In the genomic region with DNA sequence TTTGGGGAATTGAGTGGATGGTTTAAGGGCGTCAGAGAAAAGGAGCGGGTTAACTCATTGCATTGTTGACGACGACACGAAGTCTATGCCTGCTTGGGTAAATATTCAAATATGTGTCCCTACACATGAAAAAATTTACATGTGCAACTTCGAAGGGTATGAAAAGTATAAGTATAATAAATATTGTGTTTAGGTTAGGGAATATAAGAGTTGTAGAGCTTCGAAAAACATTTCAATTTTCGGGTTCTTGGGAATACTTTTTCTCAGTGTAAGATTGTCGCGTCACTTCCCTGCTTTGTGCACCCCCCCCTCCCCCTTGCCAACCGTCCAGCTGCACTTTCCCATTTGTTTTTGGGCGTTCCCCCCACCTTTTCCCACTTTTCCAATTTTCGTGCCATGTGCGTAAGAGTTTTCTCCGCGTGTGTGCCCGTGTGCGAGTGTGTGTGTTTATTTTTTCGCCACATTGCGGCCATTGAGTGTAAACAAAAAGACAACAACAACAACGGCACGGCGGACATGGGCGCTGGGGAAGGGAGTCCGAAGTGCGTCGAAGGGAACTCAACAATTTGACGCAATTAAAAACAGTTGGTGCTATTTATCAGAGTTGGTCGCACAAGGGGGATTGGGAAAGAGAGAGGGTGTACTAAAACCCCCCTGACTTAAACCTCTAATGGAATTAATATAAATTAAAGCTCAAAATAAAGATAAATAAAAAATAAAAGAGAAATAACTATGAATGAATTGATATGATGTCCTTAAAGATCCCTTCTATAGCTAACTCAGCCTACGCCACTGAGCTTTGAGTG, we compare ENCODE assay signal across 3 fruit fly cellular contexts.
A peak's percentile ranks its signal among the peaks of the same experiment; 100 is the strongest.
TF ChIP-seq lines count a peak whose summit lies in the region.

No protein-coding gene starts in this region.

TF ChIP-seq in whole organism, embryonic, 481 proteins besides CTCF, POLR2A, EP300 and RAD21 (continued from another document and continues in another):
- TF ChIP-seq CG12299 (tag; optimal IDR thresholded peaks at IDR 0.05; lab: Kevin White, UChicago) (no peak), HmgD (GFP tag; optimal IDR thresholded peaks at IDR 0.05; lab: Kevin White, UChicago) (no peak), Atf-2 (GFP tag; optimal IDR thresholded peaks at IDR 0.05; lab: Kevin White, UChicago) (no peak), CG34422 (GFP tag; IDR thresholded peaks at IDR 0.05; lab: Robert Waterston, UW) (peak; percentile 38; the same call in 1 of the 3 replicates), ac (GFP tag; optimal IDR thresholded peaks at IDR 0.05; lab: Kevin White, UChicago) (no peak), CrebB (tag; optimal IDR thresholded peaks at IDR 0.05; lab: Kevin White, UChicago) (no peak), stc (GFP tag; IDR thresholded peaks at IDR 0.05; lab: Robert Waterston, UW) (no peak), croc (GFP tag; conservative IDR thresholded peaks at IDR 0.05; lab: Robert Waterston, UW) (peak; percentile 49; the same call in 2 of the 3 replicates), CG2712 (tag; optimal IDR thresholded peaks at IDR 0.05; lab: Kevin White, UChicago) (peak; percentile 72), slou (GFP tag; optimal IDR thresholded peaks at IDR 0.05; lab: Kevin White, UChicago) (peak; percentile 7), CG3726 (GFP tag; IDR thresholded peaks at IDR 0.05; lab: Robert Waterston, UW) (0 out of 3 replicates have a peak, but pooled peaks have one; percentile 26), Gsc (GFP tag; IDR thresholded peaks at IDR 0.05; lab: Robert Waterston, UW) (0 out of 2 replicates have a peak, but pooled peaks have one; percentile 31), scrt (GFP tag; optimal IDR thresholded peaks at IDR 0.05; lab: Kevin White, UChicago) (peak; percentile 49), NC2α (GFP tag; optimal IDR thresholded peaks at IDR 0.05; lab: Kevin White, UChicago) (no peak), ab (GFP tag; optimal IDR thresholded peaks at IDR 0.05; lab: Kevin White, UChicago) (no peak), tin (GFP tag; optimal IDR thresholded peaks at IDR 0.05; lab: Kevin White, UChicago) (peak; percentile 36), CG16815 (GFP tag; optimal IDR thresholded peaks at IDR 0.05; lab: Kevin White, UChicago) (peak; percentile 17), slp2 (GFP tag; optimal IDR thresholded peaks at IDR 0.05; lab: Kevin White, UChicago) (no peak), CG17829 (tag; optimal IDR thresholded peaks at IDR 0.05; lab: Kevin White, UChicago) (peak; percentile 64), h (optimal IDR thresholded peaks at IDR 0.05; lab: Kevin White, UChicago) (no peak), CG10209 (GFP tag; optimal IDR thresholded peaks at IDR 0.05; lab: Kevin White, UChicago) (peak; percentile 53), Camta (GFP tag; optimal IDR thresholded peaks at IDR 0.05; lab: Kevin White, UChicago) (no peak), dmrt99B (tag; optimal IDR thresholded peaks at IDR 0.05; lab: Kevin White, UChicago) (peak; percentile 58), Med (GFP tag; lab: Kevin White, UChicago) (peak; percentile 59), peb (GFP tag; IDR thresholded peaks at IDR 0.05; lab: Robert Waterston, UW) (no peak), CG32767 (GFP tag; IDR thresholded peaks at IDR 0.05; lab: Robert Waterston, UW) (no peak), CG12391 (tag; optimal IDR thresholded peaks at IDR 0.05; lab: Kevin White, UChicago) (peak; percentile 43), tup (GFP tag; optimal IDR thresholded peaks at IDR 0.05; lab: Kevin White, UChicago) (no peak), CG9797 (GFP tag; optimal IDR thresholded peaks at IDR 0.05; lab: Kevin White, UChicago) (no peak), CG11398 (GFP tag; optimal IDR thresholded peaks at IDR 0.05; lab: Kevin White, UChicago) (no peak), Blimp-1 (GFP tag; optimal IDR thresholded peaks at IDR 0.05; lab: Kevin White, UChicago) (peak; percentile 18), run (tag; optimal IDR thresholded peaks at IDR 0.05; lab: Kevin White, UChicago) (peak; percentile 15), br (optimal IDR thresholded peaks at IDR 0.05; lab: Kevin White, UChicago) (no peak), CG2202 (tag; optimal IDR thresholded peaks at IDR 0.05; lab: Kevin White, UChicago) (peak; percentile 11), NC2β (GFP tag; optimal IDR thresholded peaks at IDR 0.05; lab: Kevin White, UChicago) (no peak), CG12942 (GFP tag; optimal IDR thresholded peaks at IDR 0.05; lab: Kevin White, UChicago) (no peak), vfl (GFP tag; optimal IDR thresholded peaks at IDR 0.05; lab: Kevin White, UChicago) (no peak), kah (GFP tag; optimal IDR thresholded peaks at IDR 0.05; lab: Kevin White, UChicago) (no peak), CG8388 (GFP tag; optimal IDR thresholded peaks at IDR 0.05; lab: Kevin White, UChicago) (peak; percentile 28), CG17912 (GFP tag; optimal IDR thresholded peaks at IDR 0.05; lab: Kevin White, UChicago) (no peak), CG7987 (GFP tag; optimal IDR thresholded peaks at IDR 0.05; lab: Kevin White, UChicago) (no peak)

TF ChIP-seq in whole organism, prepupa, 60 proteins besides CTCF, POLR2A, EP300 and RAD21 (continued from another document):
- TF ChIP-seq net (GFP tag; optimal IDR thresholded peaks at IDR 0.05; lab: Kevin White, UChicago) (peak; percentile 27), svp (GFP tag; lab: Kevin White, UChicago) (peak; percentile 79), CG6163 (GFP tag; IDR thresholded peaks at IDR 0.05; lab: Robert Waterston, UW) (peak; percentile 59), Hr39 (GFP tag; optimal IDR thresholded peaks at IDR 0.05; lab: Kevin White, UChicago) (no peak), Ets21C (GFP tag; optimal IDR thresholded peaks at IDR 0.05; lab: Kevin White, UChicago) (no peak), Met (GFP tag; optimal IDR thresholded peaks at IDR 0.05; lab: Kevin White, UChicago) (peak; percentile 39), CG31627 (GFP tag; optimal IDR thresholded peaks at IDR 0.05; lab: Kevin White, UChicago) (peak; percentile 25), Eip78C (GFP tag; lab: Kevin White, UChicago) (peak; percentile 86), Eip75B (GFP tag; optimal IDR thresholded peaks at IDR 0.05; lab: Kevin White, UChicago) (no peak), cyc (GFP tag; optimal IDR thresholded peaks at IDR 0.05; lab: Kevin White, UChicago) (peak; percentile 29), Gug (GFP tag; IDR thresholded peaks at IDR 0.05; lab: Robert Waterston, UW) (peak; percentile 33), fkh (GFP tag; optimal IDR thresholded peaks at IDR 0.05; lab: Kevin White, UChicago) (peak; percentile 39), CG16779 (tag; optimal IDR thresholded peaks at IDR 0.05; lab: Kevin White, UChicago) (no peak), spab (GFP tag; optimal IDR thresholded peaks at IDR 0.05; lab: Kevin White, UChicago) (peak; percentile 19), CG4318 (GFP tag; optimal IDR thresholded peaks at IDR 0.05; lab: Kevin White, UChicago) (peak; percentile 31), lz (GFP tag; optimal IDR thresholded peaks at IDR 0.05; lab: Kevin White, UChicago) (peak; percentile 23), CG10669 (GFP tag; optimal IDR thresholded peaks at IDR 0.05; lab: Kevin White, UChicago) (peak; percentile 9), fd59A (GFP tag; optimal IDR thresholded peaks at IDR 0.05; lab: Kevin White, UChicago) (no peak), CG11762 (GFP tag; optimal IDR thresholded peaks at IDR 0.05; lab: Kevin White, UChicago; ENCODE audit: insufficient read depth) (no peak), acj6 (GFP tag; optimal IDR thresholded peaks at IDR 0.05; lab: Kevin White, UChicago) (peak; percentile 22), CG9139 (GFP tag; optimal IDR thresholded peaks at IDR 0.05; lab: Kevin White, UChicago) (no peak), fd85E (GFP tag; optimal IDR thresholded peaks at IDR 0.05; lab: Kevin White, UChicago) (no peak), Blimp-1 (GFP tag; optimal IDR thresholded peaks at IDR 0.05; lab: Kevin White, UChicago) (peak; percentile 17), CG8632 (GFP tag; optimal IDR thresholded peaks at IDR 0.05; lab: Kevin White, UChicago) (peak; percentile 31), CG6792 (GFP tag; optimal IDR thresholded peaks at IDR 0.05; lab: Kevin White, UChicago) (peak; percentile 34), topi (GFP tag; optimal IDR thresholded peaks at IDR 0.05; lab: Kevin White, UChicago) (peak; percentile 40), CG8119 (GFP tag; IDR thresholded peaks at IDR 0.05; lab: Robert Waterston, UW) (0 out of 3 replicates have a peak, but pooled peaks have one; percentile 22), CG7368 (GFP tag; optimal IDR thresholded peaks at IDR 0.05; lab: Kevin White, UChicago) (no peak), ss (GFP tag; optimal IDR thresholded peaks at IDR 0.05; lab: Kevin White, UChicago) (peak in 1 of 2 experiments; percentile 47), OdsH (GFP tag; optimal IDR thresholded peaks at IDR 0.05; lab: Kevin White, UChicago) (peak; percentile 33), Ets96B (tag; optimal IDR thresholded peaks at IDR 0.05; lab: Kevin White, UChicago) (peak; percentile 33), CG6808 (GFP tag; optimal IDR thresholded peaks at IDR 0.05; lab: Kevin White, UChicago) (peak; percentile 54), pdm3 (GFP tag; optimal IDR thresholded peaks at IDR 0.05; lab: Kevin White, UChicago) (peak; percentile 31), CG34406 (GFP tag; optimal IDR thresholded peaks at IDR 0.05; lab: Kevin White, UChicago) (peak; percentile 33), Sox102F (GFP tag; optimal IDR thresholded peaks at IDR 0.05; lab: Kevin White, UChicago) (peak; percentile 18), CG15336 (GFP tag; IDR thresholded peaks at IDR 0.05; lab: Robert Waterston, UW) (peak; percentile 41), CG3032 (tag; optimal IDR thresholded peaks at IDR 0.05; lab: Kevin White, UChicago) (peak; percentile 50), CG1621 (tag; optimal IDR thresholded peaks at IDR 0.05; lab: Kevin White, UChicago) (no peak), CG6854 (GFP tag; optimal IDR thresholded peaks at IDR 0.05; lab: Kevin White, UChicago) (no peak)
TF ChIP-seq in whole organism, prepupa: peak in this region for 39.

TF ChIP-seq in whole organism, wandering third instar larva, 38 proteins besides CTCF, POLR2A, EP300 and RAD21 (continued from another document):
- TF ChIP-seq Myc (optimal IDR thresholded peaks at IDR 0.05; lab: Kevin White, UChicago) (no peak), Vsx2 (GFP tag; optimal IDR thresholded peaks at IDR 0.05; lab: Kevin White, UChicago; ENCODE audit: partially characterized antibody) (no peak), usp (GFP tag; optimal IDR thresholded peaks at IDR 0.05; lab: Kevin White, UChicago) (no peak), HLH106 (tag; optimal IDR thresholded peaks at IDR 0.05; lab: Kevin White, UChicago) (peak; percentile 44), Dif (GFP tag; optimal IDR thresholded peaks at IDR 0.05; lab: Kevin White, UChicago; ENCODE audit: partially characterized antibody) (no peak), Hnf4 (GFP tag; optimal IDR thresholded peaks at IDR 0.05; lab: Kevin White, UChicago) (no peak)
